Worm (Caenorhabditis elegans): ENCODE measurements around the gene C47A4.3.

The C47A4.3 gene

ce11 chrIV:13707894-13708293, 34.2 kb downstream of the C47A4.3 start (continued):
- TF ChIP-seq F37D6.2 (tag; optimal IDR thresholded peaks at IDR 0.05) (no peak), ama-1 (optimal IDR thresholded peaks at IDR 0.05) (no peak), F26F4.8 (GFP tag; conservative IDR thresholded peaks at IDR 0.05) (no peak), nhr-25 (tag; optimal IDR thresholded peaks at IDR 0.05; ENCODE audit: borderline replicate concordance, insufficient read depth) (no peak), ceh-44 (GFP tag; IDR thresholded peaks at IDR 0.05) (no peak), ces-1 (GFP tag; optimal IDR thresholded peaks at IDR 0.05) (no peak), D1046.2 (GFP tag; IDR thresholded peaks at IDR 0.05) (no peak), jun-1 (tag; optimal IDR thresholded peaks at IDR 0.05) (no peak), ZK546.5 (tag; optimal IDR thresholded peaks at IDR 0.05) (no peak), zip-11 (GFP tag; IDR thresholded peaks at IDR 0.05) (no peak), lsy-2 (tag; optimal IDR thresholded peaks at IDR 0.05) (no peak), mxl-3 (GFP tag; optimal IDR thresholded peaks at IDR 0.05) (peak; percentile 24), madf-5 (GFP tag; IDR thresholded peaks at IDR 0.05) (no peak), duxl-1 (tag; optimal IDR thresholded peaks at IDR 0.05; ENCODE audit: poor library complexity) (no peak), lir-3 (tag; optimal IDR thresholded peaks at IDR 0.05) (no peak), Y5F2A.4 (GFP tag; optimal IDR thresholded peaks at IDR 0.05) (no peak), ceh-20 (GFP tag; IDR thresholded peaks at IDR 0.05) (peak; percentile 96), skn-1 (tag; optimal IDR thresholded peaks at IDR 0.05) (no peak), nhr-102 (tag; optimal IDR thresholded peaks at IDR 0.05) (peak; percentile 76), aha-1 (tag) (no peak), lim-7 (GFP tag; IDR thresholded peaks at IDR 0.05) (no peak), nhr-77 (tag; optimal IDR thresholded peaks at IDR 0.05) (no peak), daf-19 (GFP tag; conservative IDR thresholded peaks at IDR 0.05) (no peak), attf-4 (tag; optimal IDR thresholded peaks at IDR 0.05) (no peak), Y48G9A.11 (GFP tag; IDR thresholded peaks at IDR 0.05) (no peak), Y75B8A.6 (GFP tag; IDR thresholded peaks at IDR 0.05) (no peak), lin-29 (GFP tag; IDR thresholded peaks at IDR 0.05) (no peak), zag-1 (tag; optimal IDR thresholded peaks at IDR 0.05) (no peak), hmg-1.1 (GFP tag; IDR thresholded peaks at IDR 0.05) (no peak), nhr-28 (tag; optimal IDR thresholded peaks at IDR 0.05) (peak; percentile 63), mep-1 (tag; optimal IDR thresholded peaks at IDR 0.05) (no peak), daf-16 (GFP tag; optimal IDR thresholded peaks at IDR 0.05) (no peak), daf-16 (tag; optimal IDR thresholded peaks at IDR 0.05) (peak; percentile 76), R02D3.7 (tag; optimal IDR thresholded peaks at IDR 0.05) (no peak), lin-13 (GFP tag; optimal IDR thresholded peaks at IDR 0.05) (no peak), T20F7.1 (GFP tag; optimal IDR thresholded peaks at IDR 0.05) (no peak), ztf-11 (tag; optimal IDR thresholded peaks at IDR 0.05) (no peak), nhr-42 (GFP tag; IDR thresholded peaks at IDR 0.05) (no peak), unc-62 (GFP tag; optimal IDR thresholded peaks at IDR 0.05 in 1 of 2) (peak in 1 of 2 experiments; percentile 74), unc-62 (tag; optimal IDR thresholded peaks at IDR 0.05) (no peak), php-3 (GFP tag; IDR thresholded peaks at IDR 0.05) (peak; percentile 100), egl-27 (tag; optimal IDR thresholded peaks at IDR 0.05) (no peak), pha-4 (GFP tag; IDR thresholded peaks at IDR 0.05) (no peak), pha-4 (tag; optimal IDR thresholded peaks at IDR 0.05) (no peak), dpl-1 (GFP tag; optimal IDR thresholded peaks at IDR 0.05) (no peak), daf-12 (tag; optimal IDR thresholded peaks at IDR 0.05) (no peak), unc-39 (tag; optimal IDR thresholded peaks at IDR 0.05) (no peak), lin-38 (GFP tag; IDR thresholded peaks at IDR 0.05) (no peak), nhr-76 (tag; optimal IDR thresholded peaks at IDR 0.05) (no peak), ctbp-1 (GFP tag; IDR thresholded peaks at IDR 0.05) (no peak), ZK337.2 (GFP tag; IDR thresholded peaks at IDR 0.05) (no peak), set-16 (GFP tag; IDR thresholded peaks at IDR 0.05) (no peak), F49E8.2 (tag; optimal IDR thresholded peaks at IDR 0.05; ENCODE audit: borderline replicate concordance) (no peak), spr-1 (tag; optimal IDR thresholded peaks at IDR 0.05) (no peak)

All from whole organism, L4 larva.